Fruit fly (Drosophila melanogaster) whole organism: ENCODE measurements around the gene CG18585.

Experiments
- CG8478 ChIP-seq: fragments of >200 bp; optimal IDR thresholded peaks from 2 replicates; lab custom pipeline; 2018; ENCODE audit warnings: inconsistent platforms
- Dll ChIP-seq: fragments of >200 bp; optimal IDR thresholded peaks from 2 replicates; lab custom pipeline; 2017
- EcR ChIP-seq, 2 experiments: fragments of >200 bp; optimal IDR thresholded peaks; 2 replicates each; lab custom pipeline; 2017; ENCODE audit warnings: missing biosample characterization in 2 of 2, missing genetic modification characterization in 2 of 2, missing genetic modification reagents in 2 of 2
- pan ChIP-seq: fragments of >200 bp; optimal IDR thresholded peaks from 2 replicates; lab custom pipeline; 2017
- psq ChIP-seq: fragments of >200 bp; optimal IDR thresholded peaks from 2 replicates; lab custom pipeline; 2017
- usp ChIP-seq: fragments of >200 bp; optimal IDR thresholded peaks from 2 replicates; lab custom pipeline; 2017; ENCODE audit warnings: missing biosample characterization, missing genetic modification characterization, mixed read lengths

dm6 chr2L:7711034-7711685 lies 20.3 kb upstream of the CG18585 start:
- TF ChIP-seq usp: no peak
- no peak for TF ChIP-seq CG8478 (lab: Kevin White, UChicago)
- no peak for TF ChIP-seq psq (lab: Kevin White, UChicago)
- TF ChIP-seq EcR (GFP tag; optimal IDR thresholded peaks at IDR 0.05; lab: Kevin White, UChicago): no peak
- TF ChIP-seq Dll (lab: Kevin White, UChicago): no peak
- TF ChIP-seq pan (lab: Kevin White, UChicago): no peak
